Worm (Caenorhabditis elegans) whole organism, young adult: Measurements from ENCODE around the gene srxa-8.

Experiments used
- B0336.3 ChIP-seq: fragments of 200-800 bp; sonication (Bioruptor generic); IDR thresholded peaks from 2 replicates; pipeline ENCODE4 v1.3.6; 2022; ENCODE audit warnings: missing genetic modification characterization, missing compliant biosample characterization
- D2030.7 ChIP-seq: fragments of 200-800 bp; sonication (Bioruptor generic); IDR thresholded peaks from 2 replicates; pipeline ENCODE4 v1.3.6; 2022; ENCODE audit warnings: missing genetic modification reagents, missing genetic modification characterization, missing compliant biosample characterization
- F49E8.2 ChIP-seq: sonication (generic microtip); optimal IDR thresholded peaks from 3 replicates; lab custom pipeline; 2017; ENCODE audit warnings: missing genetic modification characterization, mild to moderate bottlenecking, missing compliant biosample characterization, antibody characterized with exemption, moderate library complexity; ENCODE audit not compliant: insufficient read depth
- F52B5.7 ChIP-seq: sonication (generic microtip); optimal IDR thresholded peaks from 2 replicates; lab custom pipeline; 2016; ENCODE audit warnings: mild to moderate bottlenecking, missing genetic modification characterization, missing compliant biosample characterization
- K11D2.4 ChIP-seq: fragments of 200-800 bp; sonication (Bioruptor generic); IDR thresholded peaks from 2 replicates; pipeline ENCODE4 v1.3.6; 2022; ENCODE audit warnings: missing genetic modification reagents, missing genetic modification characterization, missing compliant biosample characterization
- Y53G8AR.9 ChIP-seq: fragments of 200-800 bp; sonication (Bioruptor generic); conservative IDR thresholded peaks from 2 replicates; pipeline ENCODE4 v1.3.6; 2022; ENCODE audit warnings: missing genetic modification reagents, missing genetic modification characterization, missing compliant biosample characterization
- Y79H2A.3 ChIP-seq: fragments of 200-800 bp; sonication (Bioruptor generic); conservative IDR thresholded peaks from 2 replicates; pipeline ENCODE4 v1.3.6; 2022; ENCODE audit warnings: missing genetic modification reagents, missing genetic modification characterization, missing compliant biosample characterization
- ama-1 ChIP-seq, 3 experiments: fragments of 150-350 bp in 1 of 3; sonication (generic microtip) in 2 of 3; optimal IDR thresholded peaks; 2 replicates each; lab custom pipeline; 2014 to 2018; ENCODE audit warnings: missing biosample characterization in 2 of 3, missing genetic modification characterization in 2 of 3, missing genetic modification reagents in 2 of 3
- atf-7 ChIP-seq: sonication (generic microtip); optimal IDR thresholded peaks from 2 replicates; lab custom pipeline; 2017; ENCODE audit warnings: mild to moderate bottlenecking, missing genetic modification characterization, missing compliant biosample characterization
- bed-2 ChIP-seq: fragments of 200-800 bp; sonication (Bioruptor generic); IDR thresholded peaks from 2 replicates; pipeline ENCODE4 v1.3.6; 2022; ENCODE audit warnings: missing genetic modification reagents, missing genetic modification characterization, missing compliant biosample characterization
- cebp-1 ChIP-seq, 2 experiments: fragments of 200-800 bp in 1 of 2; sonication (Bioruptor generic) in 1 of 2; sonication (generic microtip) in 1 of 2; IDR thresholded peaks in 1 of 2; optimal IDR thresholded peaks in 1 of 2; 2 replicates each; pipeline versions ENCODE4 v1.3.6 to Lab custom; 2017 to 2022; ENCODE audit warnings: missing compliant biosample characterization in 2 of 2, missing genetic modification characterization in 2 of 2, mild to moderate bottlenecking in 1 of 2, missing genetic modification reagents in 1 of 2, moderate library complexity in 1 of 2
- cebp-2 ChIP-seq: fragments of 200-800 bp; sonication (Bioruptor generic); IDR thresholded peaks from 2 replicates; pipeline ENCODE4 v1.3.6; 2022; ENCODE audit warnings: missing genetic modification characterization, missing compliant biosample characterization
- ceh-40 ChIP-seq: fragments of 200-800 bp; sonication (Bioruptor generic); IDR thresholded peaks from 2 replicates; pipeline ENCODE4 v1.3.6; 2022; ENCODE audit warnings: missing genetic modification characterization, missing compliant biosample characterization
- chd-7 ChIP-seq: sonication (generic microtip); optimal IDR thresholded peaks from 2 replicates; lab custom pipeline; 2016; ENCODE audit warnings: mild to moderate bottlenecking, missing genetic modification characterization, moderate library complexity, missing compliant biosample characterization
- egl-44 ChIP-seq: fragments of 200-800 bp; sonication (Bioruptor generic); IDR thresholded peaks from 2 replicates; pipeline ENCODE4 v1.3.6; 2022; ENCODE audit warnings: missing genetic modification reagents, missing genetic modification characterization, missing compliant biosample characterization
- let-607 ChIP-seq, 2 experiments: fragments of 200-800 bp in 1 of 2; sonication (Bioruptor generic) in 1 of 2; sonication (generic microtip) in 1 of 2; optimal IDR thresholded peaks; 2 replicates each; lab custom pipeline; 2016 to 2018; ENCODE audit warnings: mild to moderate bottlenecking in 2 of 2, missing compliant biosample characterization in 2 of 2, missing genetic modification characterization in 2 of 2, moderate library complexity in 2 of 2, missing genotype in 1 of 2
- lin-26 ChIP-seq: fragments of 200-800 bp; sonication (Bioruptor generic); IDR thresholded peaks from 2 replicates; pipeline ENCODE4 v1.3.6; 2022; ENCODE audit warnings: missing genetic modification reagents, missing genetic modification characterization, missing compliant biosample characterization
- lin-40 ChIP-seq: sonication (generic microtip); optimal IDR thresholded peaks from 2 replicates; lab custom pipeline; 2016; ENCODE audit warnings: missing genetic modification characterization, mild to moderate bottlenecking, missing compliant biosample characterization, missing genotype, missing genetic modification reagents
- nfya-1 ChIP-seq: sonication (generic microtip); optimal IDR thresholded peaks from 2 replicates; lab custom pipeline; 2017; ENCODE audit warnings: antibody characterized with exemption, missing compliant biosample characterization, missing genetic modification characterization, borderline replicate concordance; ENCODE audit not compliant: insufficient read depth
- nfyb-1 ChIP-seq: fragments of 200-800 bp; sonication (Bioruptor generic); IDR thresholded peaks from 2 replicates; pipeline ENCODE4 v1.3.6; 2022; ENCODE audit warnings: missing genetic modification reagents, missing genetic modification characterization, missing compliant biosample characterization
- nhr-80 ChIP-seq: sonication (generic microtip); optimal IDR thresholded peaks from 2 replicates; lab custom pipeline; 2016; ENCODE audit warnings: missing genetic modification characterization, missing compliant biosample characterization
- repo-1 ChIP-seq: sonication (generic microtip); optimal IDR thresholded peaks from 2 replicates; lab custom pipeline; 2017; ENCODE audit warnings: mild to moderate bottlenecking, missing genetic modification characterization, missing compliant biosample characterization
- rpc-1 ChIP-seq, 2 experiments: fragments of 150-350 bp in 1 of 2; sonication (generic microtip) in 1 of 2; optimal IDR thresholded peaks; 2 replicates each; lab custom pipeline; 2014 to 2018; ENCODE audit warnings: missing biosample characterization in 1 of 2, missing genetic modification characterization in 1 of 2, missing genetic modification reagents in 1 of 2, missing genotype in 1 of 2
- sea-2 ChIP-seq: fragments of 200-800 bp; sonication (Bioruptor generic); IDR thresholded peaks from 2 replicates; pipeline ENCODE4 v1.3.6; 2022; ENCODE audit warnings: missing genetic modification characterization, missing compliant biosample characterization
- snpc-1.1 ChIP-seq: sonication (generic microtip); optimal IDR thresholded peaks from 2 replicates; lab custom pipeline; 2017; ENCODE audit warnings: missing genetic modification characterization, mild to moderate bottlenecking, missing compliant biosample characterization, antibody characterized with exemption, moderate library complexity, missing genotype, missing genetic modification reagents; ENCODE audit not compliant: insufficient read depth
- snpc-1.3 ChIP-seq: sonication (generic microtip); optimal IDR thresholded peaks from 2 replicates; lab custom pipeline; 2017; ENCODE audit warnings: missing genetic modification characterization, mild to moderate bottlenecking, missing compliant biosample characterization, antibody characterized with exemption, moderate library complexity, missing genotype, missing genetic modification reagents; ENCODE audit not compliant: insufficient read depth
- snpc-4 ChIP-seq, 5 experiments: fragments of 150-350 bp in 1 of 5; sonication (generic microtip) in 4 of 5; optimal IDR thresholded peaks; 2 replicates each; lab custom pipeline; 2014 to 2018; ENCODE audit warnings: missing genetic modification characterization in 5 of 5, missing biosample characterization in 3 of 5, antibody characterized with exemption in 2 of 5, mild to moderate bottlenecking in 2 of 5, missing compliant biosample characterization in 2 of 5, missing genotype in 2 of 5, moderate library complexity in 2 of 5, missing genetic modification reagents in 1 of 5
- tbp1 ChIP-seq: fragments of 200-800 bp; sonication (Bioruptor generic); optimal IDR thresholded peaks from 2 replicates; lab custom pipeline; 2018; ENCODE audit warnings: mild to moderate bottlenecking, missing genetic modification characterization, missing compliant biosample characterization
- zfh-2 ChIP-seq: fragments of 200-800 bp; sonication (Bioruptor generic); conservative IDR thresholded peaks from 2 replicates; pipeline ENCODE4 v1.3.6; 2022; ENCODE audit warnings: missing genetic modification reagents, missing genetic modification characterization, missing compliant biosample characterization
- ztf-26 ChIP-seq: sonication (generic microtip); optimal IDR thresholded peaks from 2 replicates; lab custom pipeline; 2017; ENCODE audit warnings: missing genetic modification characterization, missing compliant biosample characterization

Gene srxa-8

ce11 chrX:13353530-13353929 lies 44.9 kb upstream of the srxa-8 start (continued):
- TF ChIP-seq repo-1 (no peak), Y79H2A.3 (GFP tag; lab: Robert Waterston, UW) (no peak), bed-2 (GFP tag; lab: Robert Waterston, UW) (no peak), ztf-26 (tag; lab: Kevin White, UChicago) (peak; percentile 89)
- TF ChIP-seq, all 124 proteins: peak for 22

ce11 chrX:13352164-13352563 lies 43.5 kb upstream of the srxa-8 start:
- no peak for TF ChIP-seq lin-26 (GFP tag; lab: Robert Waterston, UW)
- no peak for TF ChIP-seq sea-2 (GFP tag; lab: Robert Waterston, UW)
- TF ChIP-seq cebp-1 (GFP tag; IDR thresholded peaks at IDR 0.05; lab: Robert Waterston, UW) = no peak
- peak; percentile 52 for TF ChIP-seq cebp-1 (tag; optimal IDR thresholded peaks at IDR 0.05; lab: Kevin White, UChicago)

DNA sequence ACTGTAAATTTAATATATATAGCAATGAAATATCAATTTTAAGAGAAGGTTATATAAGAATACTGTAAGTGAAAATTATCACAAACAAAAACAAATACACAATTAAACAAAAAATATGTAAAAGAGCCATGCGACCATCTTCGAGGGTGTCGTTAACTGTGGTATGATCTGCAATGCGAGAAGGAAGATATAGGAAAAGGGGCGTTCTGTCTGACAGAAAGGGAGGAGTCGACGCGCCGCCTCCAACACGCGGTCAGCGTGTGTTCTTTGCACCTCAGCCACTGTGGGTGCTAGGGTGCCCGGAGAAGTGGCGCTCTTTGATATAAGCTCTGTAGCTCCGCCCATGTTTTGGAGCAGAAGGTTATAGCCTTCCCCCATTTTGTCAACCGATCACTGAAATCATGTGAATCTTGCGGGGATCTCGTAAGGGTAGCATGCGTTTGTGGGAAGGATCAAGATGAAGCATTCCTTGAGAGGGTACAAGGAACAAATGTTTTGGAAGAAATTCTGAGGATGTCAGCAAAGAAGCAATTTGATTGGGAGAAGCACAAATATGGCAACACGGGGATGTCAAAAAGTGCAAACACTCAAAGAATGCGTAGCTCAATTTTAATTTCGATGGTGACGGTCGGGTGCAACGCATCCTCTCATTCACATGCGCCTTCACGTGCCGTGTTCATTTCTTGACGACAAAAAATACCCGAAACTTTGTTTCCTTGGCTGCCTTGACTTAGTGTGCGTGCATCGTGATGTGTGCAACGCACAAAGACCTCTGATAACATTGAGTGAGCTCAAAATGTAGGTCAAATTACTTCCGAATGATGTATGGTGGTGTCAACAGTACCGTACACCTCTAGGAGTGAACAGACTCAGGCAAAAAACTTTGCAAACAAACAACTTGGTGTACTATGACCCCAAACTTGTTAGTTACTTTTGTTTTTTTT lies 42.4 kb upstream of the srxa-8 start, which contains the start of gene mxl-3:
TSS of gene mxl-3 (minus strand) at position 1 of the 944 bp plus-strand sequence.
- TF ChIP-seq lin-40 (tag; lab: Kevin White, UChicago) (no peak), let-607 (tag; optimal IDR thresholded peaks at IDR 0.05; lab: Kevin White, UChicago) (peak in 1 of 2 experiments; percentile 21), Y53G8AR.9 (GFP tag; lab: Robert Waterston, UW) (0 out of 2 replicates have a peak, but pooled peaks have one; percentile 29), F49E8.2 (tag; lab: Kevin White, UChicago) (no peak), B0336.3 (GFP tag; lab: Robert Waterston, UW) (no peak), ztf-26 (tag; lab: Kevin White, UChicago) (peak; percentile 40), egl-44 (GFP tag; lab: Robert Waterston, UW) (no peak), nfya-1 (tag; lab: Kevin White, UChicago) (no peak), snpc-1.1 (tag; lab: Kevin White, UChicago) (no peak), snpc-4 (GFP tag; optimal IDR thresholded peaks at IDR 0.05; lab: Kevin White, UChicago) (no peak), snpc-4 (tag; optimal IDR thresholded peaks at IDR 0.05; lab: Kevin White, UChicago) (peak in 1 of 4 experiments; percentile 26), lin-26 (GFP tag; lab: Robert Waterston, UW) (peak; percentile 49; the same call in 1 of the 2 replicates), nhr-80 (tag; lab: Kevin White, UChicago) (peak; percentile 38), cebp-2 (no peak), snpc-1.3 (tag; lab: Kevin White, UChicago) (no peak), chd-7 (tag; lab: Kevin White, UChicago) (peak; percentile 36), zfh-2 (GFP tag; lab: Robert Waterston, UW) (peak; percentile 80), nfyb-1 (GFP tag; lab: Robert Waterston, UW) (peak; percentile 53), tbp1 (peak; percentile 0), ceh-40 (GFP tag; lab: Robert Waterston, UW) (no peak), rpc-1 (optimal IDR thresholded peaks at IDR 0.05; lab: Kevin White, UChicago) (no peak), rpc-1 (tag; optimal IDR thresholded peaks at IDR 0.05; lab: Kevin White, UChicago) (no peak), K11D2.4 (GFP tag; lab: Robert Waterston, UW) (peak; percentile 22), ama-1 (optimal IDR thresholded peaks at IDR 0.05; lab: Kevin White, UChicago) (peak; percentile 49), ama-1 (GFP tag; optimal IDR thresholded peaks at IDR 0.05; lab: Kevin White, UChicago) (no peak), sea-2 (GFP tag; lab: Robert Waterston, UW) (no peak), atf-7 (tag; lab: Kevin White, UChicago) (peak; percentile 19), D2030.7 (GFP tag; lab: Robert Waterston, UW) (no peak), cebp-1 (GFP tag; IDR thresholded peaks at IDR 0.05; lab: Robert Waterston, UW) (0 out of 2 replicates have a peak, but pooled peaks have one; percentile 11), cebp-1 (tag; optimal IDR thresholded peaks at IDR 0.05; lab: Kevin White, UChicago) (peak; percentile 3), F52B5.7 (tag; lab: Kevin White, UChicago) (no peak)
